Fruit fly (Drosophila melanogaster) S2 (cell line): ENCODE results near the gene CG4951.

Experiments used
- CG8478 ChIP-seq: fragments of >200 bp; optimal IDR thresholded peaks from 2 replicates; lab custom pipeline; 2018
- CTCF ChIP-seq, 2 experiments: fragments of >200 bp; optimal IDR thresholded peaks; 2 replicates each; lab custom pipeline; 2018

DNA sequence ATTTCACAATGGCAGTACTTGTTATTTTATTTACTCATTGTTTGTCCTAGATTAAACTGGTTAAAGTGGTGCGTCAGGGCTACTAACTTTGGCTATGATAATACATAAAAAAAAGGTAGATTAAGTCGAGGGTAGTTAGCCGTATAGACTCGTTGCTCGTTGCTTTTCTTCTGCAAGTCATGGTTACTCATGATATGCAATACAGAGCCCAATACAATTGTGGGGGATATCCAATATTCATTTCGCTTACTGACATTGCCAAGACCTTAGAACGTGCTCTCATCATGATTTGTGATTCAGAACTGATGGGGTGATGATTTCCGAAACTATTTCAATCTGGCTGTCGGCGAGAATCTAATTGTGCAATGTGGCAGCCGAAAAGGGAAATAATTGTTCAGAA is 8.5 kb downstream of the CG4951 start:
- no peak for TF ChIP-seq CG8478 (lab: Kevin White, UChicago)
- no peak for TF ChIP-seq CTCF (optimal IDR thresholded peaks at IDR 0.05; lab: Kevin White, UChicago)
